Worm (Caenorhabditis elegans) whole organism, young adult: ENCODE results near the gene smut-1.
A peak's percentile ranks its signal among the peaks of the same experiment; 100 is the strongest.

Experiments
- B0336.3 ChIP-seq: fragments of 200-800 bp; sonication (Bioruptor generic); IDR thresholded peaks from 2 replicates; pipeline ENCODE4 v1.3.6; 2022; ENCODE audit warnings: missing genetic modification characterization, missing compliant biosample characterization
- C06A6.2 ChIP-seq: fragments of 200-800 bp; sonication (Bioruptor generic); conservative IDR thresholded peaks from 2 replicates; pipeline ENCODE4 v1.3.6; 2022; ENCODE audit warnings: missing genetic modification characterization, missing compliant biosample characterization
- D2030.7 ChIP-seq: fragments of 200-800 bp; sonication (Bioruptor generic); IDR thresholded peaks from 2 replicates; pipeline ENCODE4 v1.3.6; 2022; ENCODE audit warnings: missing genetic modification reagents, missing genetic modification characterization, missing compliant biosample characterization
- F23B12.7 ChIP-seq: sonication (generic microtip); optimal IDR thresholded peaks from 2 replicates; lab custom pipeline; 2017; ENCODE audit warnings: missing genetic modification characterization, mild to moderate bottlenecking, missing compliant biosample characterization, antibody characterized with exemption, moderate library complexity; ENCODE audit not compliant: insufficient read depth
- F37B4.10 ChIP-seq: fragments of 200-800 bp; sonication (Bioruptor generic); IDR thresholded peaks from 2 replicates; pipeline ENCODE4 v1.3.6; 2022; ENCODE audit warnings: missing genetic modification characterization, missing compliant biosample characterization
- F39B2.1 ChIP-seq: fragments of 200-800 bp; sonication (Bioruptor generic); IDR thresholded peaks from 2 replicates; pipeline ENCODE4 v1.3.6; 2022; ENCODE audit warnings: missing genetic modification reagents, missing genetic modification characterization, missing compliant biosample characterization
- F55B11.4 ChIP-seq: sonication (generic microtip); optimal IDR thresholded peaks from 2 replicates; lab custom pipeline; 2016; ENCODE audit warnings: missing compliant biosample characterization, missing genetic modification characterization, borderline replicate concordance; ENCODE audit not compliant: insufficient read depth
- K11D2.4 ChIP-seq: fragments of 200-800 bp; sonication (Bioruptor generic); IDR thresholded peaks from 2 replicates; pipeline ENCODE4 v1.3.6; 2022; ENCODE audit warnings: missing genetic modification reagents, missing genetic modification characterization, missing compliant biosample characterization
- K12H6.12 ChIP-seq: fragments of 200-800 bp; sonication (Bioruptor generic); optimal IDR thresholded peaks from 2 replicates; lab custom pipeline; 2018; ENCODE audit warnings: mild to moderate bottlenecking, missing genetic modification characterization, missing compliant biosample characterization
- Y53G8AR.9 ChIP-seq: fragments of 200-800 bp; sonication (Bioruptor generic); conservative IDR thresholded peaks from 2 replicates; pipeline ENCODE4 v1.3.6; 2022; ENCODE audit warnings: missing genetic modification reagents, missing genetic modification characterization, missing compliant biosample characterization
- Y56A3A.18 ChIP-seq: fragments of 200-800 bp; sonication (Bioruptor generic); IDR thresholded peaks from 2 replicates; pipeline ENCODE4 v1.3.6; 2022; ENCODE audit warnings: missing genetic modification reagents, missing genetic modification characterization, missing compliant biosample characterization
- aptf-2 ChIP-seq: fragments of 200-800 bp; sonication (Bioruptor generic); conservative IDR thresholded peaks from 2 replicates; pipeline ENCODE4 v1.3.6; 2022; ENCODE audit warnings: missing genetic modification reagents, missing genetic modification characterization, missing compliant biosample characterization
- aptf-3 ChIP-seq: fragments of 200-800 bp; sonication (Bioruptor generic); IDR thresholded peaks from 2 replicates; pipeline ENCODE4 v1.3.6; 2022; ENCODE audit warnings: missing genetic modification characterization, missing compliant biosample characterization
- ccch-3 ChIP-seq: fragments of 200-800 bp; sonication (Bioruptor generic); optimal IDR thresholded peaks from 2 replicates; lab custom pipeline; 2018; ENCODE audit warnings: mild to moderate bottlenecking, missing genetic modification characterization, missing compliant biosample characterization
- cebp-1 ChIP-seq, 2 experiments: fragments of 200-800 bp in 1 of 2; sonication (Bioruptor generic) in 1 of 2; sonication (generic microtip) in 1 of 2; IDR thresholded peaks in 1 of 2; optimal IDR thresholded peaks in 1 of 2; 2 replicates each; pipeline versions ENCODE4 v1.3.6 to Lab custom; 2017 to 2022; ENCODE audit warnings: missing compliant biosample characterization in 2 of 2, missing genetic modification characterization in 2 of 2, mild to moderate bottlenecking in 1 of 2, missing genetic modification reagents in 1 of 2, moderate library complexity in 1 of 2
- ceh-40 ChIP-seq: fragments of 200-800 bp; sonication (Bioruptor generic); IDR thresholded peaks from 2 replicates; pipeline ENCODE4 v1.3.6; 2022; ENCODE audit warnings: missing genetic modification characterization, missing compliant biosample characterization
- ekl-4 ChIP-seq: fragments of 200-800 bp; sonication (Bioruptor generic); IDR thresholded peaks from 2 replicates; pipeline ENCODE4 v1.3.6; 2022; ENCODE audit warnings: missing genetic modification reagents, missing genetic modification characterization, missing compliant biosample characterization
- gei-17 ChIP-seq: fragments of 200-800 bp; sonication (Bioruptor generic); optimal IDR thresholded peaks from 2 replicates; lab custom pipeline; 2018; ENCODE audit warnings: mild to moderate bottlenecking, missing genetic modification characterization, missing compliant biosample characterization
- hmg-1.2 ChIP-seq: fragments of 200-800 bp; sonication (Bioruptor generic); IDR thresholded peaks from 2 replicates; pipeline ENCODE4 v1.3.6; 2022; ENCODE audit warnings: missing genetic modification reagents, missing genetic modification characterization, missing compliant biosample characterization
- hmg-20 ChIP-seq: fragments of 200-800 bp; sonication (Bioruptor generic); IDR thresholded peaks from 2 replicates; pipeline ENCODE4 v1.3.6; 2022; ENCODE audit warnings: missing genetic modification reagents, missing genetic modification characterization, missing compliant biosample characterization
- let-607 ChIP-seq, 2 experiments: fragments of 200-800 bp in 1 of 2; sonication (Bioruptor generic) in 1 of 2; sonication (generic microtip) in 1 of 2; optimal IDR thresholded peaks; 2 replicates each; lab custom pipeline; 2016 to 2018; ENCODE audit warnings: mild to moderate bottlenecking in 2 of 2, missing compliant biosample characterization in 2 of 2, missing genetic modification characterization in 2 of 2, moderate library complexity in 2 of 2, missing genotype in 1 of 2
- lin-26 ChIP-seq: fragments of 200-800 bp; sonication (Bioruptor generic); IDR thresholded peaks from 2 replicates; pipeline ENCODE4 v1.3.6; 2022; ENCODE audit warnings: missing genetic modification reagents, missing genetic modification characterization, missing compliant biosample characterization
- lin-40 ChIP-seq: sonication (generic microtip); optimal IDR thresholded peaks from 2 replicates; lab custom pipeline; 2016; ENCODE audit warnings: missing genetic modification characterization, mild to moderate bottlenecking, missing compliant biosample characterization, missing genotype, missing genetic modification reagents
- lin-54 ChIP-seq: fragments of 200-800 bp; sonication (Bioruptor generic); optimal IDR thresholded peaks from 2 replicates; lab custom pipeline; 2018; ENCODE audit warnings: mild to moderate bottlenecking, missing genetic modification characterization, missing compliant biosample characterization
- lir-1 ChIP-seq: fragments of 200-800 bp; sonication (Bioruptor generic); conservative IDR thresholded peaks from 2 replicates; pipeline ENCODE4 v1.3.6; 2022; ENCODE audit warnings: missing genetic modification reagents, missing genetic modification characterization, missing compliant biosample characterization
- madf-10 ChIP-seq: sonication (generic microtip); optimal IDR thresholded peaks from 2 replicates; lab custom pipeline; 2016; ENCODE audit warnings: mild to moderate bottlenecking, missing genetic modification characterization, missing compliant biosample characterization
- madf-3 ChIP-seq: fragments of 200-800 bp; sonication (Bioruptor generic); IDR thresholded peaks from 2 replicates; pipeline ENCODE4 v1.3.6; 2022; ENCODE audit warnings: missing genetic modification reagents, missing genetic modification characterization, missing compliant biosample characterization
- mcd-1 ChIP-seq: fragments of 200-800 bp; sonication (Bioruptor generic); IDR thresholded peaks from 2 replicates; pipeline ENCODE4 v1.3.6; 2022; ENCODE audit warnings: missing genetic modification reagents, missing genetic modification characterization, missing compliant biosample characterization
- mel-28 ChIP-seq: sonication (generic microtip); optimal IDR thresholded peaks from 2 replicates; lab custom pipeline; 2016; ENCODE audit warnings: borderline replicate concordance, mild to moderate bottlenecking, missing genetic modification characterization, missing compliant biosample characterization
- nfyb-1 ChIP-seq: fragments of 200-800 bp; sonication (Bioruptor generic); IDR thresholded peaks from 2 replicates; pipeline ENCODE4 v1.3.6; 2022; ENCODE audit warnings: missing genetic modification reagents, missing genetic modification characterization, missing compliant biosample characterization
- nhr-80 ChIP-seq: sonication (generic microtip); optimal IDR thresholded peaks from 2 replicates; lab custom pipeline; 2016; ENCODE audit warnings: missing genetic modification characterization, missing compliant biosample characterization
- nhr-90 ChIP-seq: sonication (generic microtip); optimal IDR thresholded peaks from 2 replicates; lab custom pipeline; 2016; ENCODE audit warnings: missing genotype, mild to moderate bottlenecking, missing genetic modification characterization, missing compliant biosample characterization
- pbrm-1 ChIP-seq: fragments of 200-800 bp; sonication (Bioruptor generic); IDR thresholded peaks from 2 replicates; pipeline ENCODE4 v1.3.6; 2022; ENCODE audit warnings: missing genetic modification reagents, missing genetic modification characterization, missing compliant biosample characterization
- rec-8 ChIP-seq, 2 experiments: sonication (generic microtip); optimal IDR thresholded peaks; 2 replicates each; lab custom pipeline; 2016; ENCODE audit warnings: mild to moderate bottlenecking in 2 of 2, missing genetic modification characterization in 2 of 2, missing genetic modification reagents in 2 of 2, missing genotype in 2 of 2, missing biosample characterization in 1 of 2, missing compliant biosample characterization in 1 of 2, moderate library complexity in 1 of 2
- snpc-1.1 ChIP-seq: sonication (generic microtip); optimal IDR thresholded peaks from 2 replicates; lab custom pipeline; 2017; ENCODE audit warnings: missing genetic modification characterization, mild to moderate bottlenecking, missing compliant biosample characterization, antibody characterized with exemption, moderate library complexity, missing genotype, missing genetic modification reagents; ENCODE audit not compliant: insufficient read depth
- snpc-3.4 ChIP-seq: sonication (generic microtip); optimal IDR thresholded peaks from 2 replicates; lab custom pipeline; 2017; ENCODE audit warnings: missing genetic modification characterization, mild to moderate bottlenecking, missing compliant biosample characterization, antibody characterized with exemption, moderate library complexity, missing genotype, missing genetic modification reagents
- tbx-9 ChIP-seq: sonication (generic microtip); optimal IDR thresholded peaks from 2 replicates; lab custom pipeline; 2016; ENCODE audit warnings: borderline replicate concordance, missing genetic modification characterization, inconsistent platforms, missing compliant biosample characterization
- zfh-2 ChIP-seq: fragments of 200-800 bp; sonication (Bioruptor generic); conservative IDR thresholded peaks from 2 replicates; pipeline ENCODE4 v1.3.6; 2022; ENCODE audit warnings: missing genetic modification reagents, missing genetic modification characterization, missing compliant biosample characterization
- zim-3 ChIP-seq: sonication (generic microtip); optimal IDR thresholded peaks from 2 replicates; lab custom pipeline; 2017; ENCODE audit warnings: mild to moderate bottlenecking, missing genetic modification characterization, moderate library complexity, missing compliant biosample characterization
- ztf-18 ChIP-seq: sonication (generic microtip); optimal IDR thresholded peaks from 2 replicates; lab custom pipeline; 2016; ENCODE audit warnings: missing genotype, mild to moderate bottlenecking, missing genetic modification characterization, missing compliant biosample characterization
- ztf-26 ChIP-seq: sonication (generic microtip); optimal IDR thresholded peaks from 2 replicates; lab custom pipeline; 2017; ENCODE audit warnings: missing genetic modification characterization, missing compliant biosample characterization

The smut-1 gene

ce11 chrV:6098755-6099155, 1.9 kb downstream of the smut-1 start (continued):
- no peak for TF ChIP-seq nhr-90 (tag; lab: Kevin White, UChicago)
- TF ChIP-seq rec-8 (tag; optimal IDR thresholded peaks at IDR 0.05; lab: Kevin White, UChicago): peak in 1 of 2 experiments; percentile 10
- peak; percentile 54; the same call in 1 of the 2 replicates for TF ChIP-seq D2030.7 (GFP tag; lab: Robert Waterston, UW)
- no peak for TF ChIP-seq lin-54 (GFP tag; lab: Kevin White, UChicago)
- no peak for TF ChIP-seq zim-3 (tag; lab: Kevin White, UChicago)
- TF ChIP-seq zfh-2 (GFP tag; lab: Robert Waterston, UW): no peak
- no peak for TF ChIP-seq snpc-1.1
- peak; percentile 58; the same call in 1 of the 2 replicates for TF ChIP-seq lin-26 (GFP tag; lab: Robert Waterston, UW)
- TF ChIP-seq F37B4.10 (GFP tag; lab: Robert Waterston, UW): no peak
- TF ChIP-seq lin-40 (tag; lab: Kevin White, UChicago): no peak
- TF ChIP-seq cebp-1 (GFP tag; IDR thresholded peaks at IDR 0.05; lab: Robert Waterston, UW): no peak
- TF ChIP-seq cebp-1 (tag; optimal IDR thresholded peaks at IDR 0.05; lab: Kevin White, UChicago): peak; percentile 9
- TF ChIP-seq ceh-40 (GFP tag; lab: Robert Waterston, UW): no peak
- TF ChIP-seq nhr-80: no peak
- TF ChIP-seq hmg-1.2 (GFP tag; lab: Robert Waterston, UW): no peak
- peak; percentile 57; the same call in 1 of the 2 replicates for TF ChIP-seq pbrm-1
- TF ChIP-seq F23B12.7 (tag; lab: Kevin White, UChicago): no peak
- TF ChIP-seq B0336.3 (GFP tag; lab: Robert Waterston, UW): peak; percentile 42; the same call in 1 of the 2 replicates
- TF ChIP-seq hmg-20 (GFP tag; lab: Robert Waterston, UW): no peak
- no peak for TF ChIP-seq ccch-3 (GFP tag; lab: Kevin White, UChicago)
- peak; percentile 37 for TF ChIP-seq mel-28 (tag; lab: Kevin White, UChicago)
- TF ChIP-seq snpc-3.4 (tag; lab: Kevin White, UChicago): peak; percentile 51
- TF ChIP-seq Y53G8AR.9: 0 out of 2 replicates have a peak, but pooled peaks have one; percentile 42
- TF ChIP-seq nfyb-1 (GFP tag; lab: Robert Waterston, UW): peak; percentile 79; the same call in 1 of the 2 replicates
- TF ChIP-seq gei-17 (GFP tag; lab: Kevin White, UChicago): no peak
- TF ChIP-seq K11D2.4 (GFP tag; lab: Robert Waterston, UW): no peak
- TF ChIP-seq tbx-9 (tag; lab: Kevin White, UChicago): no peak

ce11 chrV:6099634-6100033, 2.7 kb downstream of the smut-1 start:
- TF ChIP-seq hmg-1.2 (GFP tag; lab: Robert Waterston, UW) (0 out of 2 replicates have a peak, but pooled peaks have one; percentile 9), F55B11.4 (tag; lab: Kevin White, UChicago) (no peak), lin-26 (GFP tag; lab: Robert Waterston, UW) (0 out of 2 replicates have a peak, but pooled peaks have one; percentile 38)

ce11 chrV:6100492-6101004, 3.6 kb downstream of the smut-1 start, which contains the start of gene crt-1:
Gene crt-1 (minus strand): TSS chrV:6100542.
- TF ChIP-seq gei-17 (GFP tag; lab: Kevin White, UChicago) (peak; percentile 66), lin-54 (GFP tag; lab: Kevin White, UChicago) (peak; percentile 86), madf-3 (GFP tag; lab: Robert Waterston, UW) (0 out of 2 replicates have a peak, but pooled peaks have one; percentile 59), pbrm-1 (peak; percentile 87), lir-1 (GFP tag; lab: Robert Waterston, UW) (0 out of 2 replicates have a peak, but pooled peaks have one; percentile 26), aptf-2 (GFP tag; lab: Robert Waterston, UW) (no peak), ztf-18 (peak; percentile 79), K12H6.12 (tag; lab: Kevin White, UChicago) (peak; percentile 88), let-607 (tag; optimal IDR thresholded peaks at IDR 0.05; lab: Kevin White, UChicago) (peak; percentile 98 to 99), ccch-3 (GFP tag; lab: Kevin White, UChicago) (no peak), K11D2.4 (GFP tag; lab: Robert Waterston, UW) (peak; percentile 89), ztf-26 (tag; lab: Kevin White, UChicago) (peak; percentile 81), F39B2.1 (GFP tag; lab: Robert Waterston, UW) (no peak), C06A6.2 (GFP tag; lab: Robert Waterston, UW) (peak; percentile 71), mcd-1 (GFP tag; lab: Robert Waterston, UW) (peak; percentile 86), Y56A3A.18 (GFP tag; lab: Robert Waterston, UW) (0 out of 2 replicates have a peak, but pooled peaks have one; percentile 64), aptf-3 (GFP tag; lab: Robert Waterston, UW) (0 out of 2 replicates have a peak, but pooled peaks have one; percentile 52), ekl-4 (GFP tag; lab: Robert Waterston, UW) (peak; percentile 80), lin-26 (GFP tag; lab: Robert Waterston, UW) (peak; percentile 65; the same call in 1 of the 2 replicates), madf-10 (peak; percentile 66)
